Fruit fly (Drosophila melanogaster) whole organism, wandering third instar larva: ENCODE results near the gene ATPsynD.

ENCODE experiments used
- Dfd ChIP-seq: fragments of >200 bp; optimal IDR thresholded peaks from 2 replicates; lab custom pipeline; 2017; ENCODE audit warnings: missing biosample characterization, missing genetic modification characterization
- Hr78 ChIP-seq: fragments of >200 bp; optimal IDR thresholded peaks from 2 replicates; lab custom pipeline; 2017; ENCODE audit warnings: missing biosample characterization, missing genetic modification characterization
- dsf ChIP-seq: sonication (Bioruptor generic); optimal IDR thresholded peaks from 2 replicates; lab custom pipeline; 2016; ENCODE audit warnings: missing biosample characterization, missing genetic modification characterization, borderline replicate concordance
- ey ChIP-seq: fragments of 200-800 bp; sonication (Bioruptor generic); optimal IDR thresholded peaks from 2 replicates; lab custom pipeline; 2016; ENCODE audit warnings: missing biosample characterization, missing genetic modification characterization
- foxo ChIP-seq, 2 experiments: fragments of 200-800 bp; sonication (Bioruptor generic); optimal IDR thresholded peaks; 2 replicates in 1 of 2; 3 replicates in 1 of 2; lab custom pipeline; 2016 to 2017; ENCODE audit warnings: missing biosample characterization in 2 of 2, missing genetic modification characterization in 2 of 2
- lola ChIP-seq: fragments of >200 bp; optimal IDR thresholded peaks from 2 replicates; lab custom pipeline; 2017; ENCODE audit warnings: missing biosample characterization, missing genetic modification characterization
- tai ChIP-seq: sonication (Bioruptor generic); optimal IDR thresholded peaks from 2 replicates; lab custom pipeline; 2016; ENCODE audit warnings: missing biosample characterization, missing genetic modification characterization

DNA sequence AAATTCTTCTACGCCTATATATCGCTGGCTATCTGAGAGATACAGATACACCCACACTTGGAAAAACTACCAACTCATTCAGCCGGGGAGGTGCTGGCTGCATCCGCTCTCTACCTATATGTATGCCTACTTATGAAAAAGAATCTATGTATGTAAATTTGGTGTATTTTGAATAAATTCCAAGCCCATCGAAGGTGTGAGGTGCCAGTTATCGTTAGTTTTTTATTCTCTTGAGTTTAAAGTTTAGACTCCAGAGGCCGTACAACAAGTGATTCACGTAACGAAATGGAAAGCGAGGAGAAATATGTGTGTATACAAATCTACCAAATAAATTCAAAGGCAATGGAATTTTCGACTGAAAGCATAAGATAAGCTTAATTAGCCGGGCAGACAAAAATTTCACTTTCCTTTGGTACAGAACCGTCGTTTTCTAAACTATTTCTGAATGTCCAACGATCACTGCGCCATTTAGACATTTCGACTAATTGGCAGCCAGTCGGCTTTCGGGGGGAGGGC lies 3.0 kb upstream of the ATPsynD start:
- no peak for TF ChIP-seq Hr78
- no peak for TF ChIP-seq foxo (GFP tag; optimal IDR thresholded peaks at IDR 0.05; lab: Kevin White, UChicago)
- TF ChIP-seq tai (GFP tag; lab: Kevin White, UChicago) = no peak
- TF ChIP-seq dsf (GFP tag; lab: Kevin White, UChicago) = no peak
- no peak for TF ChIP-seq ey
- TF ChIP-seq lola (GFP tag; lab: Kevin White, UChicago) = no peak
- no peak for TF ChIP-seq Dfd
